Fruit fly (Drosophila melanogaster): ENCODE data around the gene CG32816.

The CG32816 gene

DNA sequence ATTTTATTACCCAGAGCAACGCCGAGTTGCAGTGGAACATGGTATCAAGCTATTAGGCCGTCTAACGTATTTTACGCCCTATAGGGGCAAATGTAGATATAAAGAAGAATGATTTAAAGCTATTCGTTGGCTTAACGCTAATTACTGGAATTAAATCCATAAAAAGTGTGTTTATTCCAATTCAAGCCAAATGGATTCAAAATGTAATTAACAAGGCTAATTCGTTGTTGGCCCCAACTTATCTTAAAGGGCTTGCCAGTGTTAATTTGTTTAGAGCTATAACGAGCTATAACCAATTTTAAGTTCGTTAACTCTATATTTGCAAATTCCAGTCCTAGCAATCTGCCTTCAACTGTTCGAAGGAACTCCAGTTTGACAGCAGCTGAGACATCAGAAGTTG lies 21.5 kb downstream of the CG32816 start:
- no peak for TF ChIP-seq CG10348 (GFP tag; IDR thresholded peaks at IDR 0.05)
- TF ChIP-seq CG32121 (GFP tag; IDR thresholded peaks at IDR 0.05) = no peak
- no peak for TF ChIP-seq CG15710 (tag; optimal IDR thresholded peaks at IDR 0.05)
- no peak for TF ChIP-seq rn (GFP tag; IDR thresholded peaks at IDR 0.05)
- no peak for TF ChIP-seq Snoo (tag; optimal IDR thresholded peaks at IDR 0.05)
- TF ChIP-seq CG4496 (GFP tag; IDR thresholded peaks at IDR 0.05) = no peak
- TF ChIP-seq CG34367 (tag; optimal IDR thresholded peaks at IDR 0.05) = no peak
- no peak for TF ChIP-seq CG9948 (tag; optimal IDR thresholded peaks at IDR 0.05)
- TF ChIP-seq gl (tag; optimal IDR thresholded peaks at IDR 0.05) = no peak
- no peak for TF ChIP-seq Pif1A (GFP tag; optimal IDR thresholded peaks at IDR 0.05)
- TF ChIP-seq CG13204 (GFP tag; optimal IDR thresholded peaks at IDR 0.05) = no peak
- TF ChIP-seq Ets98B (GFP tag; IDR thresholded peaks at IDR 0.05) = no peak
- no peak for TF ChIP-seq D1 (tag; optimal IDR thresholded peaks at IDR 0.05)
- TF ChIP-seq CG12605 (GFP tag; IDR thresholded peaks at IDR 0.05) = no peak
- no peak for TF ChIP-seq CG8301 (tag; optimal IDR thresholded peaks at IDR 0.05)

DNA sequence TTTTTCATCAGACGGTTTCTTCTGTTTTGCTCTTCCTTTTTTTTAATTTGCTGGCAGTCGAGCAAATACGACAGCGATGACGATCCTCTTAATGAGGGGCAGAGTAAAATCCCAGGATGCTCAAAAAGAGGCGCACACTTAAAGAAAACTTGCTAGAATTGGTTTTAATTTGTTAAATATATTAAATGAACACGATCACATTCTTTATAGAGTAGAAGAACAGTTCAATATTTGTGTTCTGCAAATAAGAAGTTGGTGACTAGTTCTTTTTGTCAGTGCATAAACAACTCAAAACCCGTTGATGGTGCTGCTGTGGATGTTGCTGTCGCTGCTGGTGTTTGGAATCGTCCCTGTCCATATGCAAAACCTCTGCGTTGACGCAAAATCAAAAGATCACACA lies 22.3 kb downstream of the CG32816 start:
- TF ChIP-seq Pif1A (GFP tag; optimal IDR thresholded peaks at IDR 0.05) (peak; percentile 74), CG9948 (tag; optimal IDR thresholded peaks at IDR 0.05) (peak; percentile 61), CG17806 (tag; optimal IDR thresholded peaks at IDR 0.05) (peak; percentile 71), Ets98B (GFP tag; IDR thresholded peaks at IDR 0.05) (no peak), CG15710 (tag; optimal IDR thresholded peaks at IDR 0.05) (peak; percentile 69), CG10348 (GFP tag; IDR thresholded peaks at IDR 0.05) (no peak), CG32121 (GFP tag; IDR thresholded peaks at IDR 0.05) (no peak), CG8301 (tag; optimal IDR thresholded peaks at IDR 0.05) (peak; percentile 49), Pif1B (GFP tag; optimal IDR thresholded peaks at IDR 0.05) (peak; percentile 62), CG13204 (GFP tag; optimal IDR thresholded peaks at IDR 0.05) (peak; percentile 1), CG14655 (GFP tag; optimal IDR thresholded peaks at IDR 0.05) (peak; percentile 72), rn (GFP tag; IDR thresholded peaks at IDR 0.05) (no peak), D1 (tag; optimal IDR thresholded peaks at IDR 0.05) (no peak), CG8159 (tag; optimal IDR thresholded peaks at IDR 0.05) (peak; percentile 73), CG12605 (GFP tag; IDR thresholded peaks at IDR 0.05) (0 out of 2 replicates have a peak, but pooled peaks have one; percentile 19), Snoo (tag; optimal IDR thresholded peaks at IDR 0.05) (peak; percentile 57), fd96Ca (GFP tag; IDR thresholded peaks at IDR 0.05) (no peak), CG34367 (tag; optimal IDR thresholded peaks at IDR 0.05) (peak; percentile 66), gl (tag; optimal IDR thresholded peaks at IDR 0.05) (peak; percentile 37), CG4496 (GFP tag; IDR thresholded peaks at IDR 0.05) (peak; percentile 41; the same call in 1 of the 3 replicates), EcR (GFP tag; optimal IDR thresholded peaks at IDR 0.05) (no peak)

DNA sequence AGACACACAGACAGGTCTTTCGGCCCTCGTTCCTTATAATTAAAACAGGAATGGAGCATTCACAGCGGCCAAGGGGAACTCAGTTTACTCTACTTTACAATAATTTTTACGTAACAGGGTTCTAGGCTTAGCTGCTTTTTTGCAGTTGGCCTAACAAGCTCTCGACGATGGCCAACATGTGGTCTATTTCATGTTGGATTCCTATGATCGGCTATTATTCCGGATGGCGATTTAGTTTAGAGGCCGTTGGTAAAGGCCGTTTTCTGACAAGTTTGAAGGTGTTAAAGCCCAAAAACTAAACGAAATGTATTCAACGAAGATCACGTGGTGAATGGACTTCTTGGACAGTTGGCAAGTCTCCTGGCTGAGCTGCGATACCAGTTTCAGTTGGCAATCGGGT lies 24.5 kb downstream of the CG32816 start:
- TF ChIP-seq CG13204 (GFP tag; optimal IDR thresholded peaks at IDR 0.05) (no peak), D1 (tag; optimal IDR thresholded peaks at IDR 0.05) (no peak), gl (tag; optimal IDR thresholded peaks at IDR 0.05) (no peak), CG8301 (tag; optimal IDR thresholded peaks at IDR 0.05) (peak; percentile 17), CG32121 (GFP tag; IDR thresholded peaks at IDR 0.05) (no peak), Ets98B (GFP tag; IDR thresholded peaks at IDR 0.05) (no peak), EcR (GFP tag; optimal IDR thresholded peaks at IDR 0.05) (peak; percentile 44), Pif1B (GFP tag; optimal IDR thresholded peaks at IDR 0.05) (no peak), CG15710 (tag; optimal IDR thresholded peaks at IDR 0.05) (peak; percentile 40), CG34367 (tag; optimal IDR thresholded peaks at IDR 0.05) (no peak), CG4496 (GFP tag; IDR thresholded peaks at IDR 0.05) (no peak), CG9948 (tag; optimal IDR thresholded peaks at IDR 0.05) (peak; percentile 1), Pif1A (GFP tag; optimal IDR thresholded peaks at IDR 0.05) (no peak), CG12605 (GFP tag; IDR thresholded peaks at IDR 0.05) (no peak), CG10348 (GFP tag; IDR thresholded peaks at IDR 0.05) (no peak), CG17806 (tag; optimal IDR thresholded peaks at IDR 0.05) (no peak), fd96Ca (GFP tag; IDR thresholded peaks at IDR 0.05) (no peak), CG14655 (GFP tag; optimal IDR thresholded peaks at IDR 0.05) (peak; percentile 13), Snoo (tag; optimal IDR thresholded peaks at IDR 0.05) (peak; percentile 38), CG8159 (tag; optimal IDR thresholded peaks at IDR 0.05) (peak; percentile 51), rn (GFP tag; IDR thresholded peaks at IDR 0.05) (no peak)

DNA sequence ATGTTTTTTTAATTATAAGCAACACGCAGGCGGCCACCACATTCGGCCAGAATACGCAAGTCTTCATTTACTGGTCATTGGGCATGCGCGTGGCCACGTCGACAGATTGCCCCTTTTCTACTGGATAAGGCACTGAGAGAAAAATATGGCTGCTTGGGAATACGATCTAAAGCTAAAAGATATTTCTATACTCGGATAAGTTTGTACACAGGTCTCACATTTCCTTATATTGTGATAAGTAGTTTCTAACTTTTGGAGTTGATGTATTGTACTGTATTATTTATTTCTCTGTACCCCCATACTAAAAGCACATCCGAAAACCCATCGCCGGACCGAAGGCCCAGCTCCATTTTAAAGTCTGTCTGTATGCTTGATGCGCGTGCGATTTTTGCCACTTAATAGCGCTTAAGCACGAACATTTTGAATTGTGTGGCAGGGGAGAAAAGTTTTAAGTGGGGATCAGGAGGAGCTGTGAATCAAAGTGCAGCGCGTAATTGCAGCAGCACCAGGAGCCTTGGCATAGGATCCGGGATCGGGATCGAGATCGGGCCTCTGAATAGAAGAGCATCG lies 26.5 kb downstream of the CG32816 start:
- peak; percentile 78 for TF ChIP-seq CG15710 (tag; optimal IDR thresholded peaks at IDR 0.05)
- TF ChIP-seq CG9948 (tag; optimal IDR thresholded peaks at IDR 0.05) = peak; percentile 73
- peak; percentile 46 for TF ChIP-seq Pif1A (GFP tag; optimal IDR thresholded peaks at IDR 0.05)
- no peak for TF ChIP-seq rn (GFP tag; IDR thresholded peaks at IDR 0.05)
- TF ChIP-seq EcR (GFP tag; optimal IDR thresholded peaks at IDR 0.05) = no peak
- no peak for TF ChIP-seq fd96Ca (GFP tag; IDR thresholded peaks at IDR 0.05)
- TF ChIP-seq D1 (tag; optimal IDR thresholded peaks at IDR 0.05) = peak; percentile 23
- peak; percentile 60 for TF ChIP-seq gl (tag; optimal IDR thresholded peaks at IDR 0.05)
- peak; percentile 70 for TF ChIP-seq Pif1B (GFP tag; optimal IDR thresholded peaks at IDR 0.05)
- peak; percentile 44; the same call in 1 of the 3 replicates for TF ChIP-seq CG4496 (GFP tag; IDR thresholded peaks at IDR 0.05)
- TF ChIP-seq CG32121 (GFP tag; IDR thresholded peaks at IDR 0.05) = no peak
- TF ChIP-seq Snoo (tag; optimal IDR thresholded peaks at IDR 0.05) = peak; percentile 40
- TF ChIP-seq CG12605 (GFP tag; IDR thresholded peaks at IDR 0.05) = no peak
- no peak for TF ChIP-seq CG10348 (GFP tag; IDR thresholded peaks at IDR 0.05)
- peak; percentile 11 for TF ChIP-seq CG13204 (GFP tag; optimal IDR thresholded peaks at IDR 0.05)
- peak; percentile 80 for TF ChIP-seq CG17806 (tag; optimal IDR thresholded peaks at IDR 0.05)
- TF ChIP-seq CG14655 (GFP tag; optimal IDR thresholded peaks at IDR 0.05) = peak; percentile 61
- no peak for TF ChIP-seq Ets98B (GFP tag; IDR thresholded peaks at IDR 0.05)
- peak; percentile 80 for TF ChIP-seq CG8159 (tag; optimal IDR thresholded peaks at IDR 0.05)
- peak; percentile 74 for TF ChIP-seq CG34367 (tag; optimal IDR thresholded peaks at IDR 0.05)
- peak; percentile 28 for TF ChIP-seq CG8301 (tag; optimal IDR thresholded peaks at IDR 0.05)

DNA sequence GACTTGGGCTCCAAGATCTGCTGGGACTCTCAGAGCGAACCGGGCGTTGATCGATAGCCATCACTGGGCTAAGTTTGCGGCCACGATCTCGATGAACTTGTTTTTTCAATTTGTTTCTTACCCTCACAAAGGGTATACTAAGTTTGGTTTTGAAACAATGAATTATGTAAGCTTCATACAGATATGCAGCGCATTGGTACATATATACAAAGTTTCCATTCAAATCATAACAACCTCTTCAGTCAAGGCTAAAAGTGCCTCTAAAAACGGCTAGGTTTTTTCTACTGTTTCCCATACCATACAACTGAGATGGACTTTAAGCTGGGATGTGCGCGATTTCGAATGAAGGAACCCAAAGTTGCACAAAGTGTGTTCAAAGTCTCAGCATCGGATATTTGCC lies 29.2 kb downstream of the CG32816 start:
- no peak for TF ChIP-seq CG8301 (tag; optimal IDR thresholded peaks at IDR 0.05)
- TF ChIP-seq CG8159 (tag; optimal IDR thresholded peaks at IDR 0.05) = peak; percentile 1
- TF ChIP-seq CG14655 (GFP tag; optimal IDR thresholded peaks at IDR 0.05) = no peak
- no peak for TF ChIP-seq CG32121 (GFP tag; IDR thresholded peaks at IDR 0.05)
- TF ChIP-seq rn (GFP tag; IDR thresholded peaks at IDR 0.05) = no peak
- TF ChIP-seq CG17806 (tag; optimal IDR thresholded peaks at IDR 0.05) = no peak
- TF ChIP-seq CG10348 (GFP tag; IDR thresholded peaks at IDR 0.05) = no peak
- no peak for TF ChIP-seq gl (tag; optimal IDR thresholded peaks at IDR 0.05)

Data from whole organism, pupa.